Worm (Caenorhabditis elegans): ENCODE data around the gene F13E9.12.

The F13E9.12 gene

ce11 chrIV:10879542-10879941, 5.1 kb upstream of the F13E9.12 start, which contains the start of gene sdz-13:
TSS of gene sdz-13 (minus strand) at chrIV:10879642.
- TF ChIP-seq unc-39 (tag; optimal IDR thresholded peaks at IDR 0.05), result no peak
- TF ChIP-seq lin-1 (GFP tag; IDR thresholded peaks at IDR 0.05), result no peak
- TF ChIP-seq nhr-77 (tag; optimal IDR thresholded peaks at IDR 0.05), result no peak
- TF ChIP-seq ama-1 (optimal IDR thresholded peaks at IDR 0.05), result no peak
- TF ChIP-seq lim-7 (GFP tag; IDR thresholded peaks at IDR 0.05), result no peak
- TF ChIP-seq daf-19 (GFP tag; conservative IDR thresholded peaks at IDR 0.05), result no peak

DNA sequence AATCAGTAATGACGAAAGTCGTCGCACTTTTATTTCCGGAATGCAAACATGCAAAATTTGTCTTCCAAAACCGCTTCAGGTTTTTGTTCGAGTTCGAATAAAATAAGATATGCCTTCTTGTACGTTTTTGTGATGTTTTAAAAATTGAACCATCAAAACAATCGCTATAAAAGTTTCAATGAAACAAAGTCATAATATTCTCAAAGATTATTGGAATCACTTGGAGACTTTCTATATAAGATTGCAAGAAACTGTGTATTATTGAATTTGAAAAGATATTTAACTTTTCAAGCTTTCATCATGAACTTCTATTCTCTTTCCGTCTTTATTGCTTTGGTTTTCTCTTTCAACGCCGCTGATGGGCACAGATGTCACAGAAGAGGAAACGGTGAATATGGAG, 2.4 kb upstream of the F13E9.12 start, which contains the start of gene fipr-14:
fipr-14 (plus strand) TSS at position 301 of the 400 bp plus-strand sequence.
- TF ChIP-seq mdt-29 (GFP tag; IDR thresholded peaks at IDR 0.05), result no peak
- TF ChIP-seq unc-62 (GFP tag; optimal IDR thresholded peaks at IDR 0.05 in 1 of 2), result peak in 1 of 2 experiments; percentile 65
- no peak for TF ChIP-seq unc-62 (tag; optimal IDR thresholded peaks at IDR 0.05)

- TF ChIP-seq zfp-3 (GFP tag; conservative IDR thresholded peaks at IDR 0.05) (no peak), ceh-44 (GFP tag; IDR thresholded peaks at IDR 0.05) (no peak), T20F7.1 (GFP tag; optimal IDR thresholded peaks at IDR 0.05) (no peak), mep-1 (tag; optimal IDR thresholded peaks at IDR 0.05) (no peak), madf-9 (GFP tag; conservative IDR thresholded peaks at IDR 0.05) (no peak), fos-1 (tag; optimal IDR thresholded peaks at IDR 0.05) (no peak), F49E8.2 (tag; optimal IDR thresholded peaks at IDR 0.05; ENCODE audit: borderline replicate concordance) (no peak), mxl-2 (GFP tag; conservative IDR thresholded peaks at IDR 0.05) (no peak), nhr-6 (tag; optimal IDR thresholded peaks at IDR 0.05) (no peak), zag-1 (tag; optimal IDR thresholded peaks at IDR 0.05) (no peak), daf-8 (GFP tag; IDR thresholded peaks at IDR 0.05) (no peak), madf-5 (GFP tag; IDR thresholded peaks at IDR 0.05) (no peak), lin-38 (GFP tag; IDR thresholded peaks at IDR 0.05) (no peak), nhr-111 (GFP tag; optimal IDR thresholded peaks at IDR 0.05) (no peak), nhr-237 (tag; optimal IDR thresholded peaks at IDR 0.05) (no peak), F26F4.8 (GFP tag; conservative IDR thresholded peaks at IDR 0.05) (no peak), ceh-82 (tag; optimal IDR thresholded peaks at IDR 0.05) (no peak), mdl-1 (tag; optimal IDR thresholded peaks at IDR 0.05) (no peak), ces-1 (GFP tag; optimal IDR thresholded peaks at IDR 0.05) (no peak), lin-1 (GFP tag; IDR thresholded peaks at IDR 0.05) (no peak)
Measured at ce11 chrIV:10870158-10870557, 4.3 kb downstream of the F13E9.12 start.

DNA sequence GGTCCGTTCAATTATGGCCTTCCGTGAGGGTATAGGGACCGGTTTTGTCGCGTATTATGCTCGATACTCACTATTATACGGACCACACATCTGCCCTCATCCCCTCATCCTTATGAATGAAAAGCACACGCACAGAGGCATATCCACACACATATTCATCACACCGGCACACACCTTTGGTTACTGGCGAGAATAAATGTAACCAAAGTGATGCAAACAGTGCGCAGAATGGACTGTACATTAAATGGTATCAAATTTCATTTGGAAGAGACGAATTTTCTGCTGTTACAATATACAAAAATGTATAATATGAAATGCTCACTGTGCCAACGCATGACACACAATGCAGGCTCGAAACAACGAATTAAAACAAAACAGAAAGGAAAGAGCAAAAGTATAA, 4.8 kb downstream of the F13E9.12 start:
- TF ChIP-seq D1046.2 (GFP tag; IDR thresholded peaks at IDR 0.05) (no peak), sdz-12 (GFP tag; optimal IDR thresholded peaks at IDR 0.05) (no peak), ceh-32 (tag; optimal IDR thresholded peaks at IDR 0.05; ENCODE audit: poor library complexity) (no peak), madf-5 (GFP tag; IDR thresholded peaks at IDR 0.05) (no peak), aha-1 (tag) (peak; percentile 88), zfp-3 (GFP tag; conservative IDR thresholded peaks at IDR 0.05) (no peak), lir-3 (tag; optimal IDR thresholded peaks at IDR 0.05) (no peak), unc-62 (GFP tag; optimal IDR thresholded peaks at IDR 0.05 in 1 of 2) (peak in 1 of 2 experiments; percentile 44), unc-62 (tag; optimal IDR thresholded peaks at IDR 0.05) (no peak), fkh-10 (GFP tag; optimal IDR thresholded peaks at IDR 0.05) (no peak), Y48G9A.11 (GFP tag; IDR thresholded peaks at IDR 0.05) (no peak), zfp-2 (tag; optimal IDR thresholded peaks at IDR 0.05) (no peak)

All from whole organism, L4 larva.